Worm (Caenorhabditis elegans): ENCODE data around the gene srz-47.

ce11 chrV:17151292-17151691, 40.8 kb downstream of the srz-47 start:
- TF ChIP-seq flt-1 (GFP tag; IDR thresholded peaks at IDR 0.05) (no peak), tab-1 (GFP tag; IDR thresholded peaks at IDR 0.05) (no peak), cog-1 (tag; optimal IDR thresholded peaks at IDR 0.05) (no peak), med-1 (GFP tag; optimal IDR thresholded peaks at IDR 0.05; ENCODE audit: insufficient read depth) (no peak), T22C8.4 (GFP tag; IDR thresholded peaks at IDR 0.05) (no peak), klf-2 (GFP tag; conservative IDR thresholded peaks at IDR 0.05) (no peak), ztf-29 (GFP tag; IDR thresholded peaks at IDR 0.05) (no peak), ztf-23 (GFP tag; IDR thresholded peaks at IDR 0.05) (no peak)

Measured in whole organism, midembryonic.